Worm (Caenorhabditis elegans): ENCODE results near the gene K02D10.3.

DNA sequence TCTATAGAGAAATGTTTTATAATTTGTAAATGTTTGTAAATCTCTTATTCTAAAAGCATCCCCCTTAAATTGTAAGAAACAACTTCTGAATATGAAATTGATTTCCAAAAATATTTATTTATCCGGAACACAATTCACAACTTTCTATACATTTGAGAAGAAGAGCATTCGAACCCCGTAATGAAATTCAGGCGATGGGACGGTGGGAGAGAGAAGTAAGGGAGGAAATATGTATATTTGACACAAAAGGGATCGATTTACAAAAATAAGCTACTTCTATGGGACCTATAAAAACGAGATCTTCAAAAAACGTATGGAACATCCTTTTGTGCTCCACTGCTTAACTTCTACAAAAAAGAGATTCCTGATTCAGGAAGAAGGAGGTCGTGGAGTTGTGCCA lies 46.5 kb downstream of the K02D10.3 start:
- TF ChIP-seq T22C8.4 (GFP tag; IDR thresholded peaks at IDR 0.05), result no peak
- TF ChIP-seq cog-1 (tag; optimal IDR thresholded peaks at IDR 0.05), result no peak
- TF ChIP-seq med-1 (GFP tag; optimal IDR thresholded peaks at IDR 0.05; ENCODE audit: insufficient read depth), result no peak
- no peak for TF ChIP-seq flt-1 (GFP tag; IDR thresholded peaks at IDR 0.05)
